Worm (Caenorhabditis elegans) whole organism, young adult: ENCODE measurements around the gene R03G8.3.

ENCODE experiments used
- B0035.1 ChIP-seq: sonication (generic microtip); optimal IDR thresholded peaks from 2 replicates; lab custom pipeline; 2016; ENCODE audit warnings: missing genetic modification characterization, mild to moderate bottlenecking, missing compliant biosample characterization, missing genotype, missing genetic modification reagents
- B0261.1 ChIP-seq: sonication (generic microtip); optimal IDR thresholded peaks from 2 replicates; lab custom pipeline; 2016; ENCODE audit warnings: mild to moderate bottlenecking, missing genetic modification characterization, moderate library complexity, missing compliant biosample characterization
- C06A6.2 ChIP-seq: fragments of 200-800 bp; sonication (Bioruptor generic); conservative IDR thresholded peaks from 2 replicates; pipeline ENCODE4 v1.3.6; 2022; ENCODE audit warnings: missing genetic modification characterization, missing compliant biosample characterization
- C17E4.6 ChIP-seq: fragments of 200-800 bp; sonication (Bioruptor generic); IDR thresholded peaks from 2 replicates; pipeline ENCODE4 v1.3.6; 2022; ENCODE audit warnings: missing genetic modification reagents, missing genetic modification characterization, missing compliant biosample characterization
- F39B2.1 ChIP-seq: fragments of 200-800 bp; sonication (Bioruptor generic); IDR thresholded peaks from 2 replicates; pipeline ENCODE4 v1.3.6; 2022; ENCODE audit warnings: missing genetic modification reagents, missing genetic modification characterization, missing compliant biosample characterization
- F57C9.4 ChIP-seq: sonication (generic microtip); optimal IDR thresholded peaks from 2 replicates; lab custom pipeline; 2017; ENCODE audit warnings: mild to moderate bottlenecking, missing genetic modification characterization, missing compliant biosample characterization
- K12H6.12 ChIP-seq: fragments of 200-800 bp; sonication (Bioruptor generic); optimal IDR thresholded peaks from 2 replicates; lab custom pipeline; 2018; ENCODE audit warnings: mild to moderate bottlenecking, missing genetic modification characterization, missing compliant biosample characterization
- T07F8.4 ChIP-seq: sonication (generic microtip); optimal IDR thresholded peaks from 2 replicates; lab custom pipeline; 2016; ENCODE audit warnings: mild to moderate bottlenecking, missing genetic modification characterization, moderate library complexity, missing compliant biosample characterization
- Y56A3A.18 ChIP-seq: fragments of 200-800 bp; sonication (Bioruptor generic); IDR thresholded peaks from 2 replicates; pipeline ENCODE4 v1.3.6; 2022; ENCODE audit warnings: missing genetic modification reagents, missing genetic modification characterization, missing compliant biosample characterization
- Y79H2A.3 ChIP-seq: fragments of 200-800 bp; sonication (Bioruptor generic); conservative IDR thresholded peaks from 2 replicates; pipeline ENCODE4 v1.3.6; 2022; ENCODE audit warnings: missing genetic modification reagents, missing genetic modification characterization, missing compliant biosample characterization
- ZK185.1 ChIP-seq: sonication (generic microtip); optimal IDR thresholded peaks from 2 replicates; lab custom pipeline; 2016; ENCODE audit warnings: mild to moderate bottlenecking, missing genetic modification characterization, missing compliant biosample characterization; ENCODE audit not compliant: poor library complexity, severe bottlenecking
- akir-1 ChIP-seq: fragments of 200-800 bp; sonication (Bioruptor generic); optimal IDR thresholded peaks from 2 replicates; lab custom pipeline; 2018; ENCODE audit warnings: mild to moderate bottlenecking, missing genetic modification characterization, moderate library complexity, missing compliant biosample characterization
- aptf-3 ChIP-seq: fragments of 200-800 bp; sonication (Bioruptor generic); IDR thresholded peaks from 2 replicates; pipeline ENCODE4 v1.3.6; 2022; ENCODE audit warnings: missing genetic modification characterization, missing compliant biosample characterization
- cebp-2 ChIP-seq: fragments of 200-800 bp; sonication (Bioruptor generic); IDR thresholded peaks from 2 replicates; pipeline ENCODE4 v1.3.6; 2022; ENCODE audit warnings: missing genetic modification characterization, missing compliant biosample characterization
- ceh-27 ChIP-seq: fragments of 200-800 bp; sonication (Bioruptor generic); optimal IDR thresholded peaks from 2 replicates; lab custom pipeline; 2018; ENCODE audit warnings: mild to moderate bottlenecking, missing genetic modification characterization, moderate library complexity, missing compliant biosample characterization
- die-1 ChIP-seq: sonication (generic microtip); optimal IDR thresholded peaks from 2 replicates; lab custom pipeline; 2016; ENCODE audit warnings: missing genotype, mild to moderate bottlenecking, missing genetic modification characterization, missing compliant biosample characterization
- dox-1 ChIP-seq: fragments of 200-800 bp; sonication (Bioruptor generic); IDR thresholded peaks from 2 replicates; pipeline ENCODE4 v1.3.6; 2022; ENCODE audit warnings: missing genetic modification reagents, missing genetic modification characterization, missing compliant biosample characterization
- efl-1 ChIP-seq: fragments of 150-350 bp; optimal IDR thresholded peaks from 2 replicates; lab custom pipeline; 2014; ENCODE audit warnings: missing biosample characterization, missing genetic modification reagents, missing genetic modification characterization
- egl-18 ChIP-seq: fragments of 200-800 bp; sonication (Bioruptor generic); IDR thresholded peaks from 2 replicates; pipeline ENCODE4 v1.3.6; 2022; ENCODE audit warnings: missing genetic modification reagents, missing genetic modification characterization, missing compliant biosample characterization
- egl-44 ChIP-seq: fragments of 200-800 bp; sonication (Bioruptor generic); IDR thresholded peaks from 2 replicates; pipeline ENCODE4 v1.3.6; 2022; ENCODE audit warnings: missing genetic modification reagents, missing genetic modification characterization, missing compliant biosample characterization
- fkh-3 ChIP-seq: sonication (generic microtip); optimal IDR thresholded peaks from 2 replicates; lab custom pipeline; 2016; ENCODE audit warnings: mild to moderate bottlenecking, missing genetic modification characterization, missing compliant biosample characterization
- let-607 ChIP-seq, 2 experiments: fragments of 200-800 bp in 1 of 2; sonication (Bioruptor generic) in 1 of 2; sonication (generic microtip) in 1 of 2; optimal IDR thresholded peaks; 2 replicates each; lab custom pipeline; 2016 to 2018; ENCODE audit warnings: mild to moderate bottlenecking in 2 of 2, missing compliant biosample characterization in 2 of 2, missing genetic modification characterization in 2 of 2, moderate library complexity in 2 of 2, missing genotype in 1 of 2
- lin-35 ChIP-seq, 3 experiments: fragments of 150-350 bp in 2 of 3; sonication (generic microtip) in 1 of 3; optimal IDR thresholded peaks; 2 replicates each; lab custom pipeline; 2014 to 2018; ENCODE audit warnings: missing biosample characterization in 3 of 3, missing genetic modification characterization in 3 of 3, missing genetic modification reagents in 3 of 3
- lin-40 ChIP-seq: sonication (generic microtip); optimal IDR thresholded peaks from 2 replicates; lab custom pipeline; 2016; ENCODE audit warnings: missing genetic modification characterization, mild to moderate bottlenecking, missing compliant biosample characterization, missing genotype, missing genetic modification reagents
- lin-54 ChIP-seq: fragments of 200-800 bp; sonication (Bioruptor generic); optimal IDR thresholded peaks from 2 replicates; lab custom pipeline; 2018; ENCODE audit warnings: mild to moderate bottlenecking, missing genetic modification characterization, missing compliant biosample characterization
- lsy-27 ChIP-seq: sonication (generic microtip); optimal IDR thresholded peaks from 2 replicates; lab custom pipeline; 2017; ENCODE audit warnings: missing genetic modification characterization, mild to moderate bottlenecking, missing compliant biosample characterization, antibody characterized with exemption, missing genotype, borderline replicate concordance; ENCODE audit not compliant: insufficient read depth
- madf-3 ChIP-seq: fragments of 200-800 bp; sonication (Bioruptor generic); IDR thresholded peaks from 2 replicates; pipeline ENCODE4 v1.3.6; 2022; ENCODE audit warnings: missing genetic modification reagents, missing genetic modification characterization, missing compliant biosample characterization
- mcd-1 ChIP-seq: fragments of 200-800 bp; sonication (Bioruptor generic); IDR thresholded peaks from 2 replicates; pipeline ENCODE4 v1.3.6; 2022; ENCODE audit warnings: missing genetic modification reagents, missing genetic modification characterization, missing compliant biosample characterization
- mes-4 ChIP-seq: sonication (generic microtip); optimal IDR thresholded peaks from 2 replicates; lab custom pipeline; 2016; ENCODE audit warnings: missing genotype, missing genetic modification characterization, missing compliant biosample characterization
- mxl-1 ChIP-seq: sonication (generic microtip); optimal IDR thresholded peaks from 2 replicates; lab custom pipeline; 2016; ENCODE audit warnings: missing genetic modification characterization, missing compliant biosample characterization
- nhr-90 ChIP-seq: sonication (generic microtip); optimal IDR thresholded peaks from 2 replicates; lab custom pipeline; 2016; ENCODE audit warnings: missing genotype, mild to moderate bottlenecking, missing genetic modification characterization, missing compliant biosample characterization
- rec-8 ChIP-seq, 2 experiments: sonication (generic microtip); optimal IDR thresholded peaks; 2 replicates each; lab custom pipeline; 2016; ENCODE audit warnings: mild to moderate bottlenecking in 2 of 2, missing genetic modification characterization in 2 of 2, missing genetic modification reagents in 2 of 2, missing genotype in 2 of 2, missing biosample characterization in 1 of 2, missing compliant biosample characterization in 1 of 2, moderate library complexity in 1 of 2
- snpc-4 ChIP-seq, 5 experiments: fragments of 150-350 bp in 1 of 5; sonication (generic microtip) in 4 of 5; optimal IDR thresholded peaks; 2 replicates each; lab custom pipeline; 2014 to 2018; ENCODE audit warnings: missing genetic modification characterization in 5 of 5, missing biosample characterization in 3 of 5, antibody characterized with exemption in 2 of 5, mild to moderate bottlenecking in 2 of 5, missing compliant biosample characterization in 2 of 5, missing genotype in 2 of 5, moderate library complexity in 2 of 5, missing genetic modification reagents in 1 of 5
- sptf-2 ChIP-seq: fragments of 200-800 bp; sonication (Bioruptor generic); optimal IDR thresholded peaks from 2 replicates; lab custom pipeline; 2018; ENCODE audit warnings: mild to moderate bottlenecking, missing genetic modification characterization, missing compliant biosample characterization
- tbp1 ChIP-seq: fragments of 200-800 bp; sonication (Bioruptor generic); optimal IDR thresholded peaks from 2 replicates; lab custom pipeline; 2018; ENCODE audit warnings: mild to moderate bottlenecking, missing genetic modification characterization, missing compliant biosample characterization
- tbx-9 ChIP-seq: sonication (generic microtip); optimal IDR thresholded peaks from 2 replicates; lab custom pipeline; 2016; ENCODE audit warnings: borderline replicate concordance, missing genetic modification characterization, inconsistent platforms, missing compliant biosample characterization
- tlf-1 ChIP-seq: fragments of 200-800 bp; sonication (Bioruptor generic); optimal IDR thresholded peaks from 2 replicates; lab custom pipeline; 2018; ENCODE audit warnings: mild to moderate bottlenecking, missing genetic modification characterization, missing compliant biosample characterization
- unc-130 ChIP-seq: sonication (generic microtip); optimal IDR thresholded peaks from 2 replicates; lab custom pipeline; 2016; ENCODE audit warnings: missing genetic modification reagents, missing genetic modification characterization, missing compliant biosample characterization
- xnd-1 ChIP-seq: sonication (generic microtip); optimal IDR thresholded peaks from 2 replicates; lab custom pipeline; 2016; ENCODE audit warnings: missing genotype, missing genetic modification reagents, missing genetic modification characterization, missing compliant biosample characterization
- ztf-28 ChIP-seq: fragments of 200-800 bp; sonication (Bioruptor generic); IDR thresholded peaks from 2 replicates; pipeline ENCODE4 v1.3.6; 2022; ENCODE audit warnings: missing genetic modification reagents, missing genetic modification characterization, missing compliant biosample characterization

Gene R03G8.3

ce11 chrX:13121104-13121503, 30.3 kb downstream of the R03G8.3 start (continued):
- TF ChIP-seq Y56A3A.18: peak; percentile 82
- no peak for TF ChIP-seq tbx-9 (tag; lab: Kevin White, UChicago)
- no peak for TF ChIP-seq nhr-90
- TF ChIP-seq C06A6.2 (GFP tag; lab: Robert Waterston, UW): no peak; the same call in 1 of the 2 replicates
- TF ChIP-seq sptf-2 (GFP tag; lab: Kevin White, UChicago): peak; percentile 54
- TF ChIP-seq mxl-1: peak; percentile 21
- TF ChIP-seq unc-130: peak; percentile 41
- TF ChIP-seq cebp-2 (GFP tag; lab: Robert Waterston, UW): no peak
- TF ChIP-seq mcd-1 (GFP tag; lab: Robert Waterston, UW): peak; percentile 70
- peak; percentile 98 for TF ChIP-seq B0261.1 (tag; lab: Kevin White, UChicago)
- TF ChIP-seq snpc-4 (GFP tag; optimal IDR thresholded peaks at IDR 0.05; lab: Kevin White, UChicago): peak; percentile 65
- TF ChIP-seq snpc-4 (tag; optimal IDR thresholded peaks at IDR 0.05; lab: Kevin White, UChicago): peak in 1 of 4 experiments; percentile 79
- no peak for TF ChIP-seq mes-4
- TF ChIP-seq lin-35 (GFP tag; optimal IDR thresholded peaks at IDR 0.05; lab: Kevin White, UChicago): peak in 1 of 3 experiments; percentile 72
- peak; percentile 75 for TF ChIP-seq madf-3 (GFP tag; lab: Robert Waterston, UW)
- no peak for TF ChIP-seq lin-54
- TF ChIP-seq T07F8.4 (tag; lab: Kevin White, UChicago): peak; percentile 52
- peak; percentile 76 for TF ChIP-seq K12H6.12 (tag; lab: Kevin White, UChicago)
- TF ChIP-seq tlf-1 (GFP tag; lab: Kevin White, UChicago): peak; percentile 48
- TF ChIP-seq ZK185.1 (tag; lab: Kevin White, UChicago): peak; percentile 64
- TF ChIP-seq fkh-3 (tag; lab: Kevin White, UChicago): no peak
- no peak for TF ChIP-seq C17E4.6
- TF ChIP-seq rec-8 (tag; optimal IDR thresholded peaks at IDR 0.05; lab: Kevin White, UChicago): peak; percentile 9 to 46
- no peak for TF ChIP-seq efl-1
- no peak for TF ChIP-seq xnd-1 (tag; lab: Kevin White, UChicago)
- TF ChIP-seq F39B2.1 (GFP tag; lab: Robert Waterston, UW): no peak
- TF ChIP-seq B0035.1: no peak
- TF ChIP-seq aptf-3 (GFP tag; lab: Robert Waterston, UW): no peak
- TF ChIP-seq egl-18 (GFP tag; lab: Robert Waterston, UW): peak; percentile 75; the same call in 1 of the 2 replicates
- TF ChIP-seq egl-44 (GFP tag; lab: Robert Waterston, UW): peak; percentile 91
- TF ChIP-seq lin-40 (tag; lab: Kevin White, UChicago): peak; percentile 83
- peak; percentile 78; the same call in 1 of the 2 replicates for TF ChIP-seq ztf-28 (GFP tag; lab: Robert Waterston, UW)

ce11 chrX:13122191-13122590, 31.4 kb downstream of the R03G8.3 start, which contains the start of gene snx-17:
snx-17 (minus strand) TSS chrX:13122291.
- TF ChIP-seq mes-4: no peak
- TF ChIP-seq lsy-27 (tag; lab: Kevin White, UChicago): no peak
- TF ChIP-seq C06A6.2 (GFP tag; lab: Robert Waterston, UW): no peak

- no peak for TF ChIP-seq tbp1 (GFP tag; lab: Kevin White, UChicago)
- TF ChIP-seq cebp-2 (GFP tag; lab: Robert Waterston, UW): no peak
- TF ChIP-seq dox-1 (GFP tag; lab: Robert Waterston, UW): no peak
- no peak for TF ChIP-seq ceh-27 (GFP tag; lab: Kevin White, UChicago)
- TF ChIP-seq die-1: no peak
- no peak for TF ChIP-seq let-607 (tag; optimal IDR thresholded peaks at IDR 0.05; lab: Kevin White, UChicago)
- no peak for TF ChIP-seq egl-44 (GFP tag; lab: Robert Waterston, UW)
- TF ChIP-seq akir-1 (GFP tag; lab: Kevin White, UChicago): no peak
- TF ChIP-seq lin-40 (tag; lab: Kevin White, UChicago): no peak
- no peak for TF ChIP-seq Y79H2A.3 (GFP tag; lab: Robert Waterston, UW)
- no peak for TF ChIP-seq F57C9.4 (tag; lab: Kevin White, UChicago)
Observed at ce11 chrX:13126420-13126819, 35.7 kb downstream of the R03G8.3 start, which contains the start of gene F17H10.4. F17H10.4 (minus strand) TSS chrX:13126520.
